Fruit fly (Drosophila melanogaster) whole organism, prepupa: ENCODE data around the gene RnpS1.
A peak's percentile ranks its signal among the peaks of the same experiment; 100 is the strongest.

ENCODE experiments used
- Blimp-1 ChIP-seq: fragments of 200-800 bp; sonication (Bioruptor generic); optimal IDR thresholded peaks from 3 replicates; lab custom pipeline; 2017; ENCODE audit warnings: missing biosample characterization, missing genetic modification characterization, mild to moderate bottlenecking, moderate library complexity, missing genetic modification reagents
- CG10631 ChIP-seq: fragments of 200-800 bp; sonication (Bioruptor generic); optimal IDR thresholded peaks from 2 replicates; lab custom pipeline; 2016; ENCODE audit warnings: missing biosample characterization, missing genetic modification characterization
- CG10669 ChIP-seq: fragments of 200-800 bp; sonication (Bioruptor generic); optimal IDR thresholded peaks from 3 replicates; lab custom pipeline; 2018; ENCODE audit warnings: missing biosample characterization, mild to moderate bottlenecking, missing genetic modification characterization, moderate library complexity
- CG11762 ChIP-seq: fragments of 200-800 bp; sonication (Bioruptor generic); optimal IDR thresholded peaks from 3 replicates; lab custom pipeline; 2016; ENCODE audit warnings: missing biosample characterization, missing genetic modification characterization; ENCODE audit not compliant: insufficient read depth
- CG15336 ChIP-seq: fragments of 200-800 bp; sonication (Bioruptor generic); IDR thresholded peaks from 2 replicates; pipeline ENCODE4 v1.3.6; 2022; ENCODE audit warnings: missing biosample characterization, missing genetic modification characterization
- CG1621 ChIP-seq: fragments of 200-800 bp; sonication (Bioruptor generic); optimal IDR thresholded peaks from 3 replicates; lab custom pipeline; 2018; ENCODE audit warnings: missing biosample characterization, mild to moderate bottlenecking, missing genetic modification characterization
- CG3032 ChIP-seq: fragments of 200-800 bp; optimal IDR thresholded peaks from 2 replicates; lab custom pipeline; 2019; ENCODE audit warnings: missing biosample characterization, mild to moderate bottlenecking, missing genetic modification characterization, moderate library complexity
- CG31627 ChIP-seq: fragments of 200-800 bp; sonication (Bioruptor generic); optimal IDR thresholded peaks from 3 replicates; lab custom pipeline; 2016; ENCODE audit warnings: missing biosample characterization, missing genetic modification characterization
- CG3919 ChIP-seq: fragments of 200-800 bp; sonication (Bioruptor generic); optimal IDR thresholded peaks from 3 replicates; lab custom pipeline; 2016; ENCODE audit warnings: missing biosample characterization, missing genetic modification characterization
- CG4318 ChIP-seq: fragments of 200-800 bp; sonication (Bioruptor generic); optimal IDR thresholded peaks from 3 replicates; lab custom pipeline; 2017; ENCODE audit warnings: missing biosample characterization, mild to moderate bottlenecking, missing genetic modification characterization
- CG6163 ChIP-seq: fragments of 200-800 bp; sonication (Bioruptor generic); IDR thresholded peaks from 3 replicates; pipeline ENCODE4 v1.3.6; 2022; ENCODE audit warnings: missing biosample characterization, missing genetic modification characterization
- CG6276 ChIP-seq: fragments of 200-800 bp; sonication (Bioruptor generic); optimal IDR thresholded peaks from 2 replicates; lab custom pipeline; 2017; ENCODE audit warnings: missing biosample characterization, mild to moderate bottlenecking, missing genetic modification characterization
- CG6792 ChIP-seq: fragments of 200-800 bp; sonication (Bioruptor generic); optimal IDR thresholded peaks from 3 replicates; lab custom pipeline; 2016; ENCODE audit warnings: missing biosample characterization, missing genetic modification characterization
- CG6808 ChIP-seq: fragments of 200-800 bp; sonication (Bioruptor generic); optimal IDR thresholded peaks from 3 replicates; lab custom pipeline; 2017; ENCODE audit warnings: missing biosample characterization, missing genetic modification characterization, mild to moderate bottlenecking, moderate library complexity, missing genetic modification reagents
- CG6854 ChIP-seq: fragments of 200-800 bp; sonication (Bioruptor generic); optimal IDR thresholded peaks from 2 replicates; lab custom pipeline; 2017; ENCODE audit warnings: missing biosample characterization, mild to moderate bottlenecking, missing genetic modification characterization
- CG8119 ChIP-seq: fragments of 200-800 bp; sonication (Bioruptor generic); IDR thresholded peaks from 3 replicates; pipeline ENCODE4 v1.3.6; 2022; ENCODE audit warnings: missing biosample characterization, missing genetic modification characterization
- CG8319 ChIP-seq: fragments of 200-800 bp; sonication (Bioruptor generic); optimal IDR thresholded peaks from 3 replicates; lab custom pipeline; 2016; ENCODE audit warnings: missing biosample characterization, missing genetic modification characterization
- CG9139 ChIP-seq: fragments of 200-800 bp; sonication (Bioruptor generic); optimal IDR thresholded peaks from 3 replicates; lab custom pipeline; 2017; ENCODE audit warnings: missing biosample characterization, mild to moderate bottlenecking, missing genetic modification characterization
- Eip75B ChIP-seq: fragments of 200-800 bp; sonication (Bioruptor generic); optimal IDR thresholded peaks from 3 replicates; lab custom pipeline; 2016; ENCODE audit warnings: missing biosample characterization, missing genetic modification characterization
- Eip78C ChIP-seq: fragments of 200-800 bp; sonication (Bioruptor generic); peaks from one replicate; lab custom pipeline; 2016; ENCODE audit warnings: missing biosample characterization, missing genetic modification characterization
- Eip93F ChIP-seq: fragments of 200-800 bp; sonication (Bioruptor generic); optimal IDR thresholded peaks from 2 replicates; lab custom pipeline; 2016; ENCODE audit warnings: missing biosample characterization, mild to moderate bottlenecking, missing genetic modification characterization
- Ets21C ChIP-seq: fragments of 200-800 bp; sonication (Bioruptor generic); optimal IDR thresholded peaks from 3 replicates; lab custom pipeline; 2016; ENCODE audit warnings: missing biosample characterization, missing genetic modification characterization
- Ets96B ChIP-seq: fragments of 200-800 bp; optimal IDR thresholded peaks from 2 replicates; lab custom pipeline; 2019; ENCODE audit warnings: missing biosample characterization, mild to moderate bottlenecking, missing genetic modification characterization, moderate library complexity
- Gug ChIP-seq: fragments of 200-800 bp; sonication (Bioruptor generic); IDR thresholded peaks from 2 replicates; pipeline ENCODE4 v1.3.6; 2022; ENCODE audit warnings: missing biosample characterization, missing genetic modification characterization
- Hr39 ChIP-seq: fragments of 200-800 bp; sonication (Bioruptor generic); optimal IDR thresholded peaks from 2 replicates; lab custom pipeline; 2016; ENCODE audit warnings: missing biosample characterization, missing genetic modification characterization
- Hr4 ChIP-seq: fragments of 200-800 bp; sonication (Bioruptor generic); optimal IDR thresholded peaks from 3 replicates; lab custom pipeline; 2016; ENCODE audit warnings: missing biosample characterization, missing genetic modification characterization
- Lpt ChIP-seq: fragments of 200-800 bp; sonication (Bioruptor generic); optimal IDR thresholded peaks from 3 replicates; lab custom pipeline; 2016; ENCODE audit warnings: missing biosample characterization, missing genetic modification characterization
- Met ChIP-seq: fragments of 200-800 bp; sonication (Bioruptor generic); optimal IDR thresholded peaks from 3 replicates; lab custom pipeline; 2016; ENCODE audit warnings: missing biosample characterization, missing genetic modification characterization
- Smox ChIP-seq: fragments of 200-800 bp; sonication (Bioruptor generic); optimal IDR thresholded peaks from 3 replicates; lab custom pipeline; 2016; ENCODE audit warnings: missing biosample characterization, missing genetic modification characterization
- Sox102F ChIP-seq: fragments of 200-800 bp; sonication (Bioruptor generic); optimal IDR thresholded peaks from 2 replicates; lab custom pipeline; 2016; ENCODE audit warnings: missing biosample characterization, mild to moderate bottlenecking, missing genetic modification characterization
- Sox14 ChIP-seq: fragments of 200-800 bp; sonication (Bioruptor generic); optimal IDR thresholded peaks from 3 replicates; lab custom pipeline; 2016; ENCODE audit warnings: missing biosample characterization, missing genetic modification characterization
- achi ChIP-seq: fragments of 200-800 bp; sonication (Bioruptor generic); optimal IDR thresholded peaks from 3 replicates; lab custom pipeline; 2016; ENCODE audit warnings: missing biosample characterization, missing genetic modification characterization
- acj6 ChIP-seq: fragments of 200-800 bp; sonication (Bioruptor generic); optimal IDR thresholded peaks from 3 replicates; lab custom pipeline; 2016; ENCODE audit warnings: missing biosample characterization, missing genetic modification characterization
- cyc ChIP-seq: fragments of 200-800 bp; sonication (Bioruptor generic); optimal IDR thresholded peaks from 3 replicates; lab custom pipeline; 2016; ENCODE audit warnings: missing biosample characterization, missing genetic modification characterization
- dac ChIP-seq: fragments of 200-800 bp; sonication (Bioruptor generic); optimal IDR thresholded peaks from 2 replicates; lab custom pipeline; 2017; ENCODE audit warnings: missing biosample characterization, mild to moderate bottlenecking, missing genetic modification characterization
- dsx ChIP-seq: fragments of 200-800 bp; optimal IDR thresholded peaks from 3 replicates; lab custom pipeline; 2019; ENCODE audit warnings: missing biosample characterization, mild to moderate bottlenecking, missing genetic modification characterization, moderate library complexity; ENCODE audit not compliant: poor library complexity, severe bottlenecking
- eg ChIP-seq: fragments of 200-800 bp; sonication (Bioruptor generic); IDR thresholded peaks from 3 replicates; pipeline ENCODE4 v1.3.6; 2022; ENCODE audit warnings: missing biosample characterization, missing genetic modification characterization
- esn ChIP-seq: fragments of 200-800 bp; sonication (Bioruptor generic); optimal IDR thresholded peaks from 2 replicates; lab custom pipeline; 2016; ENCODE audit warnings: missing biosample characterization, mild to moderate bottlenecking, missing genetic modification characterization, moderate library complexity
- fd59A ChIP-seq: fragments of 200-800 bp; sonication (Bioruptor generic); optimal IDR thresholded peaks from 2 replicates; lab custom pipeline; 2017; ENCODE audit warnings: missing biosample characterization, mild to moderate bottlenecking, missing genetic modification characterization, missing genetic modification reagents
- fkh ChIP-seq: fragments of 200-800 bp; sonication (Bioruptor generic); optimal IDR thresholded peaks from 3 replicates; lab custom pipeline; 2017; ENCODE audit warnings: missing biosample characterization, mild to moderate bottlenecking, missing genetic modification characterization, moderate library complexity
- spab ChIP-seq: fragments of 200-800 bp; sonication (Bioruptor generic); optimal IDR thresholded peaks from 2 replicates; lab custom pipeline; 2017; ENCODE audit warnings: missing biosample characterization, mild to moderate bottlenecking, missing genetic modification characterization, missing genetic modification reagents
- ss ChIP-seq, 2 experiments: fragments of 200-800 bp; sonication (Bioruptor generic); optimal IDR thresholded peaks; 2 replicates in 1 of 2; 3 replicates in 1 of 2; lab custom pipeline; 2017 to 2018; ENCODE audit warnings: mild to moderate bottlenecking in 2 of 2, missing biosample characterization in 2 of 2, missing genetic modification characterization in 2 of 2, moderate library complexity in 1 of 2
- svp ChIP-seq: fragments of 200-800 bp; sonication (Bioruptor generic); peaks from one replicate; lab custom pipeline; 2016; ENCODE audit warnings: missing biosample characterization, missing genetic modification characterization
- topi ChIP-seq: fragments of 200-800 bp; sonication (Bioruptor generic); optimal IDR thresholded peaks from 3 replicates; lab custom pipeline; 2016; ENCODE audit warnings: missing biosample characterization, missing genetic modification characterization
- vri ChIP-seq: fragments of 200-800 bp; sonication (Bioruptor generic); optimal IDR thresholded peaks from 3 replicates; lab custom pipeline; 2016; ENCODE audit warnings: missing biosample characterization, mild to moderate bottlenecking, missing genetic modification characterization

The RnpS1 gene

DNA sequence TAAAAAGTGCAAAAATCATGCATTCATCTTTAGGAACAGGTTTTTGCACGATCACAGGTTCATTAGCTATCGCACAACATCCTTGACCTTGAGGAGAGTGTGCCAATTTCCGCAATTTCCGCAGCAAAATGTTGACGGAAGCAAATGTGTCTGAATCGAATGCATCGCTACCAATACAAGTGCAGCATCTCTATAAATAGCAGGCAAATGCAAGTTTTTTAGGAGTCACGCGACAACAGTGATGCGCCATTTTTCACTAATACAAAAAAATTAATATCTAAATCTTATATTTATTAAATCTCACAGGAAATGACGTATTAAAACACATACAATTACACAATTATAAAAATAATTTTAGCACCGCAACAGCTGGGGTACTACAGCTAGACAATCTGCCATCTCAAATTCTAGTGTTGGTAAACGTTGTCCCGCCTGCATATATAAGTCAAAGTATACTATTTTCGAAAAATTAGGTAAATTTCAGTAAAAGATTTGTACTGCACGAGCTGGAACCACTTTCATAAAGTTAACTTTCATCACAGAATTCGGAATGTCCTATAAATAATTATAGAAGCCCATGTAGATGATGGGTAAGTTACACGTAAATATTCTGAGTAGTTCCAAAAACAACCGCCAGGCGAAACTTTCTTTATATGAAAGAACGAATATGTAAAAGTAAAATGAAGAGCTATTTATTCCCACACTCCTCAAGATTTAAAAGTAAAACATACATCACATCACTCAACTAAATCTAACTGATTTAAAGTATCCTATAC, 22.2 kb downstream of the RnpS1 start, which contains the start of gene CG9399 (continued):
- TF ChIP-seq CG3919 (GFP tag; lab: Kevin White, UChicago) (peak; percentile 98), CG10669 (peak; percentile 95), CG10631 (peak; percentile 99), Gug (peak; percentile 97), Hr4 (peak; percentile 98), CG6276 (GFP tag; lab: Kevin White, UChicago) (peak; percentile 96), eg (peak; percentile 99), fd59A (GFP tag; lab: Kevin White, UChicago) (peak; percentile 92), CG11762 (GFP tag; lab: Kevin White, UChicago) (peak; percentile 97), CG3032 (tag; lab: Kevin White, UChicago) (peak; percentile 97), Met (GFP tag; lab: Kevin White, UChicago) (peak; percentile 96), vri (peak; percentile 94), cyc (GFP tag; lab: Kevin White, UChicago) (peak; percentile 96), CG1621 (peak; percentile 93), CG31627 (peak; percentile 97), Sox102F (GFP tag; lab: Kevin White, UChicago) (peak; percentile 97), fkh (peak; percentile 58)

DNA sequence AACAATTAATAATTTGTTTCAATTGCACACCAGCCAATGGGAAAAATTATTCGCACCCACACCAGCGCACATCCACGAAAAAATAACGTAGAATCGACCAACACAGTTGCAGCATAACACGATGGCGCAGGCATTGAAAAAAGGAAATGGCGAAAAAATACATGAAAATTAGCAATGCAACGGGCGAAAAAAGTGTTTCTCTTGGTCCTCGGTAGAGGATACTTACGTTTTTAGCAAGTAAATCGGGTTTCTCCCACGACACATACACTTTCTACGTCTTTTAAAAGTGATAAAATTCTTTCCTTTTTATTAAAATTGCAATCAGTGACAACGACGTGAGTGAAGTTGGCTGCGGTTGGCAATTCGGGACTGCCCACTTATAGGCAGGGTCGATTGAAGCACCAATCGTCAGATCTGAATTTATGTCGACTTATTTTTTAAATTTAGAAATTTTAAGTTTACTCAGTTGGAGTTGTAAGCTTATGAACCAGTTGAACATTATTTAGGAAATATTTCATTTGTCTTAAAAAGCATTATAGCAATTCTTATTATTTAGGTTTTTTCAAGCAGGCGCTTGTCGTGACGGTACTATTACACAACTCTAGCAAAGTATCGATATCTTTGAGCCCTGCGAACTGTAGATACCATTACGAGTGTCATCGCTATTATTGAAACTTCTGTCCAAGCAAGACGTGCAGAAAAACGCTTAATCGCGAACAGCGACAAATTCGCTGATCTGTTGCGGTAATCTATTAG, 25.7 kb downstream of the RnpS1 start, which contains the start of the genes Kap-alpha3 and Son:
Kap-alpha3 (minus strand) TSS at position 352 of the 756 bp plus-strand sequence.
Son (plus strand) TSS at position 661 of the 756 bp plus-strand sequence.
- TF ChIP-seq CG6808 (GFP tag; lab: Kevin White, UChicago) (peak; percentile 83), Eip78C (GFP tag; lab: Kevin White, UChicago) (peak; percentile 94), CG6276 (GFP tag; lab: Kevin White, UChicago) (peak; percentile 40), CG1621 (peak; percentile 70), Smox (GFP tag; lab: Kevin White, UChicago) (peak; percentile 84), fkh (peak; percentile 81), dac (GFP tag; lab: Kevin White, UChicago) (peak; percentile 63), CG6854 (GFP tag; lab: Kevin White, UChicago) (peak; percentile 92), esn (peak; percentile 94), CG15336 (GFP tag; lab: Robert Waterston, UW) (0 out of 2 replicates have a peak, but pooled peaks have one; percentile 21), Eip75B (peak; percentile 90), CG4318 (peak; percentile 53), CG10669 (peak; percentile 75), Eip93F (no peak), CG6792 (GFP tag; lab: Kevin White, UChicago) (peak; percentile 79), svp (GFP tag; lab: Kevin White, UChicago) (no peak), CG8119 (GFP tag; lab: Robert Waterston, UW) (0 out of 3 replicates have a peak, but pooled peaks have one; percentile 41), fd59A (GFP tag; lab: Kevin White, UChicago) (peak; percentile 69), Blimp-1 (GFP tag; lab: Kevin White, UChicago) (peak; percentile 81), dsx (GFP tag; lab: Kevin White, UChicago) (peak; percentile 65), CG8319 (peak; percentile 75), ss (GFP tag; optimal IDR thresholded peaks at IDR 0.05; lab: Kevin White, UChicago) (peak; percentile 67 to 91), CG3919 (GFP tag; lab: Kevin White, UChicago) (peak; percentile 91), acj6 (peak; percentile 85), CG6163 (peak; percentile 85), vri (peak; percentile 91), Sox14 (GFP tag; lab: Kevin White, UChicago) (peak; percentile 88), Gug (peak; percentile 57), eg (peak; percentile 84), topi (GFP tag; lab: Kevin White, UChicago) (peak; percentile 88), spab (GFP tag; lab: Kevin White, UChicago) (peak; percentile 61), Ets96B (tag; lab: Kevin White, UChicago) (peak; percentile 69), Lpt (GFP tag; lab: Kevin White, UChicago) (peak; percentile 56), Hr39 (peak; percentile 91), Sox102F (GFP tag; lab: Kevin White, UChicago) (peak; percentile 85), achi (peak; percentile 84), CG9139 (GFP tag; lab: Kevin White, UChicago) (peak; percentile 83), CG31627 (peak; percentile 93), Ets21C (GFP tag; lab: Kevin White, UChicago) (peak; percentile 84)
